Worm (Caenorhabditis elegans): ENCODE data around the gene ssp-32.

Gene ssp-32

DNA sequence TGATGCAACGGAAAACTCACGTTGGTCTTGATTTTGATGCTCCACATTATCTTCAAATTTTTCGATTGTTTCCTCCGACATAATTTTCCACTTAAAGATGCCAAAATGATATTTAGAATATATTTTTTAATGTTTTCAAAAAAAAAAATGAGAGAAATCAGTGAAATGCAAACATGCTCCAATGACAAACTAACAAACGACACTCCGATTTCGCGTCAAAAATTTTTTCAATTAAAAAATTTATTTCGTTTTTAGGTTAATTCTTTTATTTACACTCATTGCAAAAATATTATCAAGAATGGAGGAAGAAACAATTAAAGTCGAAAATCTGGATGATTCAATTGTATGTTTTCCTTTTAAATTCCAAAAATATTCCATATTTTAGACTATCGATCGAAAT is 36.9 kb downstream of the ssp-32 start, which contains the start of the genes trmt-10A and F25H8.2:
Gene trmt-10A (minus strand): TSS at position 159 of the 400 bp plus-strand sequence.
Gene F25H8.2 (plus strand): TSS at position 181 of the 400 bp plus-strand sequence.
- TF ChIP-seq zag-1 (tag; optimal IDR thresholded peaks at IDR 0.05) (no peak), nhr-42 (GFP tag; IDR thresholded peaks at IDR 0.05) (no peak), mxl-3 (GFP tag; optimal IDR thresholded peaks at IDR 0.05) (no peak), Y5F2A.4 (GFP tag; optimal IDR thresholded peaks at IDR 0.05) (no peak), gei-8 (GFP tag; optimal IDR thresholded peaks at IDR 0.05) (no peak), unc-39 (tag; optimal IDR thresholded peaks at IDR 0.05) (no peak), F10B5.3 (tag; optimal IDR thresholded peaks at IDR 0.05) (no peak), rbr-2 (tag; optimal IDR thresholded peaks at IDR 0.05) (peak; percentile 28), egl-27 (tag; optimal IDR thresholded peaks at IDR 0.05) (no peak), nhr-77 (tag; optimal IDR thresholded peaks at IDR 0.05) (peak; percentile 65), nhr-41 (GFP tag; IDR thresholded peaks at IDR 0.05) (no peak), lin-39 (tag; optimal IDR thresholded peaks at IDR 0.05) (no peak), dmd-6 (GFP tag; IDR thresholded peaks at IDR 0.05) (no peak), lin-38 (GFP tag; IDR thresholded peaks at IDR 0.05) (peak; percentile 89), tra-1 (GFP tag; IDR thresholded peaks at IDR 0.05) (no peak), dpl-1 (GFP tag; optimal IDR thresholded peaks at IDR 0.05) (peak; percentile 44), madf-9 (GFP tag; conservative IDR thresholded peaks at IDR 0.05) (no peak), mep-1 (tag; optimal IDR thresholded peaks at IDR 0.05) (no peak), ceh-82 (tag; optimal IDR thresholded peaks at IDR 0.05) (no peak), ztf-7 (tag; optimal IDR thresholded peaks at IDR 0.05) (no peak), nhr-48 (tag; optimal IDR thresholded peaks at IDR 0.05) (no peak), daf-19 (GFP tag; conservative IDR thresholded peaks at IDR 0.05) (no peak), aha-1 (tag) (peak; percentile 30), zip-11 (GFP tag; IDR thresholded peaks at IDR 0.05) (no peak), nhr-76 (tag; optimal IDR thresholded peaks at IDR 0.05) (no peak), mdt-29 (GFP tag; IDR thresholded peaks at IDR 0.05) (no peak), nhr-28 (tag; optimal IDR thresholded peaks at IDR 0.05) (peak; percentile 18), nhr-6 (tag; optimal IDR thresholded peaks at IDR 0.05) (peak; percentile 16), dve-1 (tag; optimal IDR thresholded peaks at IDR 0.05; ENCODE audit: insufficient read depth) (peak; percentile 7), ceh-62 (tag; optimal IDR thresholded peaks at IDR 0.05) (no peak), nhr-25 (tag; optimal IDR thresholded peaks at IDR 0.05; ENCODE audit: borderline replicate concordance, insufficient read depth) (no peak), saeg-2 (GFP tag; IDR thresholded peaks at IDR 0.05) (no peak), T20F7.1 (GFP tag; optimal IDR thresholded peaks at IDR 0.05) (peak; percentile 90), fos-1 (tag; optimal IDR thresholded peaks at IDR 0.05) (no peak), dmd-9 (GFP tag; IDR thresholded peaks at IDR 0.05) (no peak), F44E2.7 (GFP tag; IDR thresholded peaks at IDR 0.05) (no peak), pha-4 (GFP tag; IDR thresholded peaks at IDR 0.05) (no peak), pha-4 (tag; optimal IDR thresholded peaks at IDR 0.05) (no peak)

DNA sequence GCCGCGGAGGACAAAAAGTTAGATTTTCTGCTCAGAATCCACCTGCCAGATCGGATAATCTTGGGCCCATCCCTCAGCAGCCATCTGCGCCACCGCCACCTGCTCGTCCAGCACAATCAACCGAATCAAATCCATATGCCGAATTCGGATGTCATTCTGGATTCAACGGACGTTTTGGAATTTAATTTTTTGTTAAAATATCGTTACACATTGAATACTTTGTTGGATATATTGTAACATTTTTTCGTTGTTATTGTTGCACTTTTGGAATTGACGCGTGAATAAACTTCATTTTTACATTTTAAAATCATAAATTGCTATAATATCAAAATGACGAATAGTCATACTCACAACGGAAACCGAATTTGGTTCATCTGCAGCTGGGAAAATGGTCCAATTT is 38.4 kb downstream of the ssp-32 start, which contains the start of gene spe-29:
Gene spe-29 (plus strand): TSS at position 301 of the 400 bp plus-strand sequence.
- no peak for TF ChIP-seq dmd-8 (GFP tag; IDR thresholded peaks at IDR 0.05)
- TF ChIP-seq set-16 (GFP tag; IDR thresholded peaks at IDR 0.05) = 0 out of 2 replicates have a peak, but pooled peaks have one; percentile 18

DNA sequence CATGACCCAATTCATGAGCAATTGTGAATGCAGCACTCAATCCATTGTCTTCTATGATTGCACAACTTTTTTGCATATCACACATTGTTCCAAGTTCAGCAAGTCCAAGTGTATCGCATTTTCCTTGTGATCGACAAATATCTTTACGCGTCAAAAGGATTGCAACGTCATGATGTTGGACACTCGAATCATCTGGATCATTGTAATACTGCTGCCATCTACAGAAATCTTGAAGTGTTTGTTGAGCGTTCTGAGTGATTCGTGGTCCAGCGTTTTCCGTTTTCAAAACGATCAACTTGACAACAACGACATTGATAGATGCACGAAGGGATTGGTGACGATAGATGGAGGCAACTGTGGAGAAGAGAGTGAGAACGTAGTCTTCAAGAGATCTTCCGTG is 48.0 kb downstream of the ssp-32 start:
- TF ChIP-seq nhr-76 (tag; optimal IDR thresholded peaks at IDR 0.05) = no peak
- TF ChIP-seq ceh-28 (tag; optimal IDR thresholded peaks at IDR 0.05) = no peak
- no peak for TF ChIP-seq Y75B8A.6 (GFP tag; IDR thresholded peaks at IDR 0.05)
- peak in 1 of 2 experiments; percentile 99 for TF ChIP-seq unc-62 (GFP tag; optimal IDR thresholded peaks at IDR 0.05 in 1 of 2)
- TF ChIP-seq unc-62 (tag; optimal IDR thresholded peaks at IDR 0.05) = no peak
- TF ChIP-seq mxl-3 (GFP tag; optimal IDR thresholded peaks at IDR 0.05) = no peak
- TF ChIP-seq Y48G9A.11 (GFP tag; IDR thresholded peaks at IDR 0.05) = no peak
